Worm (Caenorhabditis elegans): ENCODE measurements around the gene adk-1.

- TF ChIP-seq nhr-232 (tag; optimal IDR thresholded peaks at IDR 0.05) (no peak), unc-55 (GFP tag; optimal IDR thresholded peaks at IDR 0.05) (no peak), odd-2 (tag; optimal IDR thresholded peaks at IDR 0.05) (no peak), C08G9.2 (tag; optimal IDR thresholded peaks at IDR 0.05) (no peak)
These were observed 13.2 kb upstream of the adk-1 start, which contains the start of gene C29F4.3 for ce11 chrIV:11223878-11224277.

Data from whole organism, late embryonic.